Worm (Caenorhabditis elegans) whole organism, L1 larva: ENCODE data around the gene C50E3.13.

Experiments used
- C04F5.9 ChIP-seq: sonication (generic microtip); optimal IDR thresholded peaks from 2 replicates; lab custom pipeline; 2016; ENCODE audit warnings: missing genetic modification characterization, missing compliant biosample characterization
- C16A3.4 ChIP-seq: fragments of 150-350 bp; optimal IDR thresholded peaks from 2 replicates; lab custom pipeline; 2014; ENCODE audit warnings: missing biosample characterization, missing genetic modification characterization
- C34B4.2 ChIP-seq: sonication (generic microtip); optimal IDR thresholded peaks from 2 replicates; lab custom pipeline; 2017; ENCODE audit warnings: mild to moderate bottlenecking, missing genetic modification characterization, missing compliant biosample characterization
- F16B12.6 ChIP-seq: fragments of 150-350 bp; optimal IDR thresholded peaks from 2 replicates; lab custom pipeline; 2014; ENCODE audit warnings: missing biosample characterization, missing genetic modification characterization
- Y116A8C.19 ChIP-seq: sonication (generic microtip); optimal IDR thresholded peaks from 2 replicates; lab custom pipeline; 2016; ENCODE audit warnings: missing compliant biosample characterization, missing genetic modification characterization, borderline replicate concordance
- aha-1 ChIP-seq: fragments of 150-350 bp; optimal IDR thresholded peaks from 2 replicates; lab custom pipeline; 2014; ENCODE audit warnings: missing biosample characterization, missing genetic modification characterization
- blmp-1 ChIP-seq: fragments of 150-350 bp; optimal IDR thresholded peaks from 2 replicates; lab custom pipeline; 2014; ENCODE audit warnings: missing biosample characterization, missing genetic modification characterization
- ceh-63 ChIP-seq: fragments of 200-800 bp; sonication (Bioruptor generic); optimal IDR thresholded peaks from 2 replicates; lab custom pipeline; 2018; ENCODE audit warnings: mild to moderate bottlenecking, missing genetic modification characterization, missing compliant biosample characterization
- ceh-8 ChIP-seq: fragments of 200-800 bp; sonication (Bioruptor generic); optimal IDR thresholded peaks from 2 replicates; lab custom pipeline; 2018; ENCODE audit warnings: mild to moderate bottlenecking, missing genetic modification characterization, moderate library complexity, missing compliant biosample characterization
- ceh-90 ChIP-seq: sonication (generic microtip); optimal IDR thresholded peaks from 2 replicates; lab custom pipeline; 2016; ENCODE audit warnings: missing genetic modification characterization, missing compliant biosample characterization
- ces-1 ChIP-seq: fragments of 150-350 bp; optimal IDR thresholded peaks from 2 replicates; lab custom pipeline; 2014; ENCODE audit warnings: missing biosample characterization, missing genetic modification reagents, missing genetic modification characterization
- dsc-1 ChIP-seq: sonication (generic microtip); optimal IDR thresholded peaks from 2 replicates; lab custom pipeline; 2016; ENCODE audit warnings: mild to moderate bottlenecking, missing genetic modification characterization, missing compliant biosample characterization
- efl-1 ChIP-seq, 4 experiments: fragments of 150-350 bp; optimal IDR thresholded peaks in 3 of 4; peaks in 1 of 4; 1 replicate in 1 of 4; 2 replicates in 3 of 4; lab custom pipeline; 2014; ENCODE audit warnings: missing biosample characterization in 2 of 4, missing genetic modification characterization in 2 of 4, missing genetic modification reagents in 2 of 4
- efl-3 ChIP-seq: fragments of 200-800 bp; sonication (Bioruptor generic); optimal IDR thresholded peaks from 2 replicates; lab custom pipeline; 2018; ENCODE audit warnings: mild to moderate bottlenecking, missing genetic modification characterization, missing compliant biosample characterization
- egl-13 ChIP-seq: sonication (generic microtip); optimal IDR thresholded peaks from 2 replicates; lab custom pipeline; 2016; ENCODE audit warnings: missing genotype, missing genetic modification reagents, missing genetic modification characterization, missing compliant biosample characterization
- egl-27 ChIP-seq, 2 experiments: fragments of 150-350 bp in 1 of 2; sonication (generic microtip); optimal IDR thresholded peaks; 3 replicates each; lab custom pipeline; 2017 to 2018; ENCODE audit warnings: missing biosample characterization in 2 of 2, missing genetic modification characterization in 2 of 2, missing genetic modification reagents in 2 of 2
- elt-2 ChIP-seq: sonication (generic microtip); optimal IDR thresholded peaks from 2 replicates; lab custom pipeline; 2016; ENCODE audit warnings: missing genetic modification characterization, mild to moderate bottlenecking, inconsistent platforms, missing compliant biosample characterization, missing genetic modification reagents
- elt-3 ChIP-seq, 6 experiments: fragments of 150-350 bp in 1 of 6; sonication (generic microtip); optimal IDR thresholded peaks; 2 replicates each; lab custom pipeline; 2017 to 2018; ENCODE audit warnings: missing biosample characterization in 6 of 6, missing genetic modification characterization in 6 of 6, inconsistent platforms in 1 of 6
- ets-5 ChIP-seq: fragments of 200-800 bp; sonication (Bioruptor generic); IDR thresholded peaks from 2 replicates; pipeline ENCODE4 v1.3.6; 2022; ENCODE audit warnings: missing genetic modification characterization, missing compliant biosample characterization
- fkh-10 ChIP-seq: sonication (generic microtip); optimal IDR thresholded peaks from 2 replicates; lab custom pipeline; 2017; ENCODE audit warnings: missing biosample characterization, missing genetic modification reagents, missing genetic modification characterization
- fkh-4 ChIP-seq: sonication (generic microtip); optimal IDR thresholded peaks from 2 replicates; lab custom pipeline; 2016; ENCODE audit warnings: missing compliant biosample characterization, missing genetic modification characterization, borderline replicate concordance
- fkh-8 ChIP-seq: sonication (generic microtip); optimal IDR thresholded peaks from 2 replicates; lab custom pipeline; 2016; ENCODE audit warnings: mild to moderate bottlenecking, missing genetic modification characterization, missing compliant biosample characterization
- fos-1 ChIP-seq: fragments of 150-350 bp; optimal IDR thresholded peaks from 2 replicates; lab custom pipeline; 2014; ENCODE audit warnings: missing biosample characterization, missing genetic modification characterization
- grh-1 ChIP-seq: fragments of 200-800 bp; sonication (Bioruptor generic); IDR thresholded peaks from 2 replicates; pipeline ENCODE4 v1.3.6; 2022; ENCODE audit warnings: missing genetic modification reagents, missing genetic modification characterization, missing compliant biosample characterization
- hlh-17 ChIP-seq: fragments of 200-800 bp; sonication (Bioruptor generic); optimal IDR thresholded peaks from 2 replicates; lab custom pipeline; 2018; ENCODE audit warnings: missing genetic modification characterization, mild to moderate bottlenecking, missing compliant biosample characterization, moderate library complexity, borderline replicate concordance
- hpl-2 ChIP-seq: fragments of 150-350 bp; optimal IDR thresholded peaks from 2 replicates; lab custom pipeline; 2014; ENCODE audit warnings: missing biosample characterization, missing genetic modification reagents, missing genetic modification characterization
- irx-1 ChIP-seq: sonication (generic microtip); optimal IDR thresholded peaks from 2 replicates; lab custom pipeline; 2016; ENCODE audit warnings: missing genetic modification characterization, missing compliant biosample characterization
- lin-13 ChIP-seq: fragments of 150-350 bp; optimal IDR thresholded peaks from 2 replicates; lab custom pipeline; 2014; ENCODE audit warnings: missing biosample characterization, missing genetic modification reagents, missing genetic modification characterization
- lin-14 ChIP-seq: fragments of 200-800 bp; sonication (Bioruptor generic); optimal IDR thresholded peaks from 2 replicates; lab custom pipeline; 2018; ENCODE audit warnings: mild to moderate bottlenecking, missing genetic modification characterization, moderate library complexity, missing compliant biosample characterization
- lin-15B ChIP-seq: fragments of 150-350 bp; sonication (generic microtip); optimal IDR thresholded peaks from 3 replicates; lab custom pipeline; 2014; ENCODE audit warnings: missing biosample characterization, missing genetic modification characterization
- lir-3 ChIP-seq: sonication (generic microtip); optimal IDR thresholded peaks from 2 replicates; lab custom pipeline; 2016; ENCODE audit warnings: mild to moderate bottlenecking, missing genetic modification characterization, moderate library complexity, missing compliant biosample characterization; ENCODE audit not compliant: poor library complexity
- lsy-2 ChIP-seq, 2 experiments: fragments of 150-350 bp; optimal IDR thresholded peaks; 2 replicates each; lab custom pipeline; 2014; ENCODE audit warnings: missing biosample characterization in 2 of 2, missing genetic modification characterization in 2 of 2
- mab-9 ChIP-seq: fragments of 200-800 bp; sonication (Bioruptor generic); IDR thresholded peaks from 2 replicates; pipeline ENCODE4 v1.3.6; 2022; ENCODE audit warnings: missing genetic modification reagents, missing genetic modification characterization, missing compliant biosample characterization
- mep-1 ChIP-seq: fragments of 150-350 bp; optimal IDR thresholded peaks from 2 replicates; lab custom pipeline; 2014; ENCODE audit warnings: missing biosample characterization, missing genetic modification characterization
- nhr-11 ChIP-seq: fragments of 150-350 bp; optimal IDR thresholded peaks from 2 replicates; lab custom pipeline; 2014; ENCODE audit warnings: missing biosample characterization, missing genetic modification characterization
- nhr-12 ChIP-seq: sonication (generic microtip); optimal IDR thresholded peaks from 2 replicates; lab custom pipeline; 2017; ENCODE audit warnings: missing biosample characterization, missing genetic modification characterization
- nhr-84 ChIP-seq: sonication (generic microtip); optimal IDR thresholded peaks from 2 replicates; lab custom pipeline; 2017; ENCODE audit warnings: missing biosample characterization, missing genetic modification characterization
- nhr-85 ChIP-seq: sonication (generic microtip); peaks from one replicate; lab custom pipeline; 2016; ENCODE audit warnings: missing genetic modification characterization, inconsistent platforms, missing compliant biosample characterization
- nhr-90 ChIP-seq: sonication (generic microtip); optimal IDR thresholded peaks from 2 replicates; lab custom pipeline; 2016; ENCODE audit warnings: mild to moderate bottlenecking, missing genetic modification characterization, missing compliant biosample characterization; ENCODE audit not compliant: poor library complexity
- pag-3 ChIP-seq: sonication (generic microtip); optimal IDR thresholded peaks from 2 replicates; lab custom pipeline; 2017; ENCODE audit warnings: missing genetic modification characterization, mild to moderate bottlenecking, missing compliant biosample characterization, antibody characterized with exemption, borderline replicate concordance; ENCODE audit not compliant: insufficient read depth
- pax-3 ChIP-seq: fragments of 200-800 bp; sonication (Bioruptor generic); optimal IDR thresholded peaks from 2 replicates; lab custom pipeline; 2018; ENCODE audit warnings: mild to moderate bottlenecking, missing genetic modification characterization, moderate library complexity, missing compliant biosample characterization
- skn-1 ChIP-seq: fragments of 150-350 bp; optimal IDR thresholded peaks from 2 replicates; lab custom pipeline; 2014; ENCODE audit warnings: missing biosample characterization, missing genetic modification characterization
- snpc-4 ChIP-seq: fragments of 150-350 bp; optimal IDR thresholded peaks from 2 replicates; lab custom pipeline; 2014; ENCODE audit warnings: missing biosample characterization, missing genetic modification characterization
- sox-4 ChIP-seq: sonication (generic microtip); optimal IDR thresholded peaks from 2 replicates; lab custom pipeline; 2016; ENCODE audit warnings: missing genetic modification characterization, missing compliant biosample characterization
- sptf-1 ChIP-seq: fragments of 150-350 bp; optimal IDR thresholded peaks from 2 replicates; lab custom pipeline; 2014; ENCODE audit warnings: missing biosample characterization, missing genetic modification characterization
- sup-37 ChIP-seq: fragments of 200-800 bp; sonication (Bioruptor generic); optimal IDR thresholded peaks from 2 replicates; lab custom pipeline; 2018; ENCODE audit warnings: mild to moderate bottlenecking, missing genetic modification characterization, missing compliant biosample characterization
- tbx-2 ChIP-seq: sonication (generic microtip); optimal IDR thresholded peaks from 2 replicates; lab custom pipeline; 2016; ENCODE audit warnings: missing genetic modification characterization, missing compliant biosample characterization
- tlp-1 ChIP-seq: fragments of 150-350 bp; optimal IDR thresholded peaks from 2 replicates; lab custom pipeline; 2014; ENCODE audit warnings: missing biosample characterization, missing genetic modification characterization
- unc-130 ChIP-seq: fragments of 150-350 bp; optimal IDR thresholded peaks from 2 replicates; lab custom pipeline; 2017; ENCODE audit warnings: missing biosample characterization, missing genetic modification characterization, inconsistent platforms
- unc-30 ChIP-seq: sonication (generic microtip); optimal IDR thresholded peaks from 2 replicates; lab custom pipeline; 2017; ENCODE audit warnings: missing biosample characterization, missing genetic modification characterization
- unc-86 ChIP-seq: sonication (generic microtip); optimal IDR thresholded peaks from 2 replicates; lab custom pipeline; 2016; ENCODE audit warnings: missing genetic modification characterization, missing compliant biosample characterization
- xbp-1 ChIP-seq: sonication (generic microtip); optimal IDR thresholded peaks from 2 replicates; lab custom pipeline; 2016; ENCODE audit warnings: missing genetic modification characterization, missing compliant biosample characterization
- zag-1 ChIP-seq: fragments of 150-350 bp; optimal IDR thresholded peaks from 2 replicates; lab custom pipeline; 2014; ENCODE audit warnings: missing biosample characterization, missing genetic modification characterization

Gene C50E3.13

DNA sequence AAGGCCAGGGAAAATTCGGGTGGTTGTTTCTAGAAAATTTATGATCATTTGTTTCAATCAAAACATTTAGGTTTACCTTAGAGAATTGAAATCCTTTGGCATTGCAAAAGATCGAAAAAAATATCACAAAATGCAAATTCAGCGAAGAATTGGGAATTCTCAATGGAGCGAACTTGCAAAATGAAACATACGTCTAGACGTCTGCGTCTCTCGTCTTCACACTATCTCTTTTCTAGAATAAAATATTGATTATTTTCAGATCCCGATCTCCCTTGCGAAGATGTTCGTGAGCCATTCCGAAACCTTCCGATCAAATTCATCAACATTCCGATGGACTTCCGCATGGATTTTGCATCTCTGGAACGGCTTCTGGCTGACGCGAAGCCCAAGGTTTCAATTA is 43.7 kb downstream of the C50E3.13 start, which contains the start of gene ets-6:
TSS of gene ets-6 (minus strand) at position 169 of the 400 bp plus-strand sequence.
- TF ChIP-seq elt-3 (tag; optimal IDR thresholded peaks at IDR 0.05; lab: Kevin White, UChicago) (peak in 2 of 6 experiments; percentile 12 to 34), efl-3 (GFP tag; lab: Kevin White, UChicago) (no peak), sup-37 (no peak), nhr-85 (tag; lab: Kevin White, UChicago) (peak; percentile 82), pag-3 (no peak), mab-9 (GFP tag; lab: Robert Waterston, UW) (no peak), mep-1 (tag; lab: Kevin White, UChicago) (peak; percentile 72), egl-27 (tag; optimal IDR thresholded peaks at IDR 0.05; lab: Kevin White, UChicago) (no peak), tbx-2 (peak; percentile 54), Y116A8C.19 (tag; lab: Kevin White, UChicago) (no peak), F16B12.6 (tag; lab: Kevin White, UChicago) (no peak), lir-3 (tag; lab: Kevin White, UChicago) (no peak), snpc-4 (peak; percentile 21), lin-13 (GFP tag; lab: Kevin White, UChicago) (no peak), fkh-4 (tag; lab: Kevin White, UChicago) (no peak), ceh-8 (no peak), unc-30 (no peak), efl-1 (optimal IDR thresholded peaks at IDR 0.05; lab: Kevin White, UChicago) (peak; percentile 75 to 77), efl-1 (GFP tag; optimal IDR thresholded peaks at IDR 0.05 in 1 of 2; lab: Kevin White, UChicago) (peak; percentile 67 to 96), ceh-90 (tag; lab: Kevin White, UChicago) (no peak), ces-1 (GFP tag; lab: Kevin White, UChicago) (no peak), C16A3.4 (tag; lab: Kevin White, UChicago) (peak; percentile 27), C04F5.9 (tag; lab: Kevin White, UChicago) (no peak), skn-1 (tag; lab: Kevin White, UChicago) (peak; percentile 25), ets-5 (no peak), irx-1 (tag; lab: Kevin White, UChicago) (no peak), lsy-2 (tag; optimal IDR thresholded peaks at IDR 0.05; lab: Kevin White, UChicago) (peak; percentile 66 to 77), pax-3 (tag; lab: Kevin White, UChicago) (no peak), elt-2 (no peak), tlp-1 (tag; lab: Kevin White, UChicago) (no peak), dsc-1 (tag; lab: Kevin White, UChicago) (peak; percentile 44), C34B4.2 (tag; lab: Kevin White, UChicago) (no peak), hpl-2 (GFP tag; lab: Kevin White, UChicago) (no peak), sptf-1 (no peak), nhr-90 (tag; lab: Kevin White, UChicago) (peak; percentile 46), nhr-12 (no peak), nhr-84 (no peak), lin-14 (GFP tag; lab: Kevin White, UChicago) (no peak), xbp-1 (tag; lab: Kevin White, UChicago) (peak; percentile 55), lin-15B (tag; lab: Kevin White, UChicago) (peak; percentile 2), hlh-17 (no peak), egl-13 (tag; lab: Kevin White, UChicago) (no peak), sox-4 (tag; lab: Kevin White, UChicago) (no peak), nhr-11 (no peak), unc-130 (tag; lab: Kevin White, UChicago) (no peak), grh-1 (no peak), ceh-63 (GFP tag; lab: Kevin White, UChicago) (no peak), fkh-8 (tag; lab: Kevin White, UChicago) (no peak), blmp-1 (tag; lab: Kevin White, UChicago) (peak; percentile 20), unc-86 (tag; lab: Kevin White, UChicago) (peak; percentile 43), zag-1 (tag; lab: Kevin White, UChicago) (no peak), fkh-10 (no peak), fos-1 (peak; percentile 37), aha-1 (no peak)
